Fruit fly (Drosophila melanogaster) whole organism, adult: ENCODE results near the gene CG5928.

Experiments used
- CG1620 ChIP-seq: fragments of 200-800 bp; sonication (Bioruptor generic); optimal IDR thresholded peaks from 2 replicates; lab custom pipeline; 2016; ENCODE audit warnings: missing biosample characterization, missing genetic modification characterization
- pad ChIP-seq: fragments of 200-800 bp; sonication (Bioruptor generic); optimal IDR thresholded peaks from 3 replicates; lab custom pipeline; 2017; ENCODE audit warnings: missing biosample characterization, missing genetic modification characterization, mild to moderate bottlenecking, moderate library complexity, missing genetic modification reagents

dm6 chrX:6075586-6075985 is 7.8 kb downstream of the CG5928 start:
- TF ChIP-seq CG1620 (no peak), pad (GFP tag; lab: Kevin White, UChicago) (no peak)
